Worm (Caenorhabditis elegans) whole organism, L4 larva: ENCODE data around the gene nhr-115.
"Not testable (repeated sequence)": the region's sequence is repeated elsewhere in the genome, so short reads cannot be mapped to it uniquely, and the experiment has no call there.

Experiments used
- F10B5.3 ChIP-seq: sonication (generic microtip); optimal IDR thresholded peaks from 2 replicates; lab custom pipeline; 2016; ENCODE audit warnings: mild to moderate bottlenecking, missing genetic modification characterization, missing compliant biosample characterization
- F49E8.2 ChIP-seq: sonication (generic microtip); optimal IDR thresholded peaks from 2 replicates; lab custom pipeline; 2016; ENCODE audit warnings: missing compliant biosample characterization, mild to moderate bottlenecking, missing genetic modification characterization, borderline replicate concordance
- T20F7.1 ChIP-seq: fragments of 200-800 bp; sonication (Bioruptor generic); optimal IDR thresholded peaks from 2 replicates; lab custom pipeline; 2018; ENCODE audit warnings: mild to moderate bottlenecking, missing genetic modification characterization, missing compliant biosample characterization
- Y48G9A.11 ChIP-seq: fragments of 200-800 bp; sonication (Bioruptor generic); IDR thresholded peaks from 2 replicates; pipeline ENCODE4 v1.3.6; 2022; ENCODE audit warnings: missing genetic modification reagents, missing genetic modification characterization, missing compliant biosample characterization
- ZK546.5 ChIP-seq, 2 experiments: sonication (generic microtip); optimal IDR thresholded peaks; 2 replicates each; lab custom pipeline; 2017; ENCODE audit warnings: missing biosample characterization in 2 of 2, missing genetic modification characterization in 2 of 2
- aha-1 ChIP-seq: fragments of 150-350 bp; peaks from one replicate; lab custom pipeline; 2014; ENCODE audit warnings: missing biosample characterization, missing genetic modification characterization
- ceh-32 ChIP-seq: sonication (generic microtip); optimal IDR thresholded peaks from 2 replicates; lab custom pipeline; 2016; ENCODE audit warnings: mild to moderate bottlenecking, missing genetic modification characterization, missing compliant biosample characterization; ENCODE audit not compliant: poor library complexity
- ces-1 ChIP-seq: fragments of 150-350 bp; sonication (generic microtip); optimal IDR thresholded peaks from 4 replicates; lab custom pipeline; 2014; ENCODE audit warnings: missing biosample characterization, missing genetic modification reagents, missing genetic modification characterization
- ctbp-1 ChIP-seq: fragments of 200-800 bp; sonication (Bioruptor generic); IDR thresholded peaks from 2 replicates; pipeline ENCODE4 v1.3.6; 2022; ENCODE audit warnings: missing genetic modification reagents, missing genetic modification characterization, missing compliant biosample characterization
- daf-12 ChIP-seq: fragments of 150-350 bp; optimal IDR thresholded peaks from 2 replicates; lab custom pipeline; 2014; ENCODE audit warnings: missing biosample characterization, missing genetic modification reagents, missing genetic modification characterization
- daf-16 ChIP-seq, 3 experiments: sonication (generic microtip); optimal IDR thresholded peaks; 2 replicates each; lab custom pipeline; 2016 to 2017; ENCODE audit warnings: missing genetic modification characterization in 3 of 3, missing genetic modification reagents in 3 of 3, mild to moderate bottlenecking in 2 of 3, missing compliant biosample characterization in 2 of 3, missing biosample characterization in 1 of 3, moderate library complexity in 1 of 3
- daf-8 ChIP-seq: fragments of 200-800 bp; sonication (Bioruptor generic); IDR thresholded peaks from 2 replicates; pipeline ENCODE4 v1.3.6; 2022; ENCODE audit warnings: missing genetic modification characterization, missing compliant biosample characterization
- dmd-6 ChIP-seq: fragments of 200-800 bp; sonication (Bioruptor generic); IDR thresholded peaks from 2 replicates; pipeline ENCODE4 v1.3.6; 2022; ENCODE audit warnings: missing genetic modification reagents, missing genetic modification characterization, missing compliant biosample characterization
- dve-1 ChIP-seq: sonication (generic microtip); optimal IDR thresholded peaks from 2 replicates; lab custom pipeline; 2017; ENCODE audit warnings: antibody characterized with exemption, mild to moderate bottlenecking, missing genetic modification characterization, missing compliant biosample characterization; ENCODE audit not compliant: insufficient read depth
- egl-27 ChIP-seq: sonication (generic microtip); optimal IDR thresholded peaks from 3 replicates; lab custom pipeline; 2017; ENCODE audit warnings: missing biosample characterization, missing genetic modification reagents, missing genetic modification characterization
- hlh-11 ChIP-seq: fragments of 200-800 bp; sonication (Bioruptor generic); optimal IDR thresholded peaks from 2 replicates; lab custom pipeline; 2018; ENCODE audit warnings: mild to moderate bottlenecking, missing genetic modification characterization, missing compliant biosample characterization
- hmg-1.1 ChIP-seq: fragments of 200-800 bp; sonication (Bioruptor generic); IDR thresholded peaks from 2 replicates; pipeline ENCODE4 v1.3.6; 2022; ENCODE audit warnings: missing genetic modification reagents, missing genetic modification characterization, missing compliant biosample characterization
- lin-1 ChIP-seq: fragments of 200-800 bp; sonication (Bioruptor generic); IDR thresholded peaks from 2 replicates; pipeline ENCODE4 v1.3.6; 2022; ENCODE audit warnings: missing genetic modification reagents, missing genetic modification characterization, missing compliant biosample characterization
- lin-13 ChIP-seq: fragments of 150-350 bp; optimal IDR thresholded peaks from 2 replicates; lab custom pipeline; 2014; ENCODE audit warnings: missing biosample characterization, missing genetic modification reagents, missing genetic modification characterization
- lin-29 ChIP-seq: fragments of 200-800 bp; sonication (Bioruptor generic); IDR thresholded peaks from 2 replicates; pipeline ENCODE4 v1.3.6; 2022; ENCODE audit warnings: missing genetic modification reagents, missing genetic modification characterization, missing compliant biosample characterization
- madf-9 ChIP-seq: fragments of 200-800 bp; sonication (Bioruptor generic); conservative IDR thresholded peaks from 2 replicates; pipeline ENCODE4 v1.3.6; 2022; ENCODE audit warnings: missing genetic modification reagents, missing genetic modification characterization, missing compliant biosample characterization
- mdl-1 ChIP-seq, 2 experiments: fragments of 150-350 bp in 1 of 2; sonication (generic microtip) in 1 of 2; optimal IDR thresholded peaks; 2 replicates each; lab custom pipeline; 2014 to 2017; ENCODE audit warnings: missing biosample characterization in 2 of 2, missing genetic modification characterization in 2 of 2
- mes-2 ChIP-seq: sonication (generic microtip); optimal IDR thresholded peaks from 2 replicates; lab custom pipeline; 2016; ENCODE audit warnings: missing genotype, mild to moderate bottlenecking, missing genetic modification characterization, missing compliant biosample characterization; ENCODE audit not compliant: poor library complexity, severe bottlenecking
- mxl-3 ChIP-seq: fragments of 200-800 bp; sonication (Bioruptor generic); optimal IDR thresholded peaks from 2 replicates; lab custom pipeline; 2018; ENCODE audit warnings: mild to moderate bottlenecking, missing genetic modification characterization, missing compliant biosample characterization
- nhr-11 ChIP-seq: fragments of 150-350 bp; optimal IDR thresholded peaks from 2 replicates; lab custom pipeline; 2014; ENCODE audit warnings: missing biosample characterization, missing genetic modification characterization
- nhr-111 ChIP-seq: fragments of 200-800 bp; sonication (Bioruptor generic); optimal IDR thresholded peaks from 2 replicates; lab custom pipeline; 2018; ENCODE audit warnings: mild to moderate bottlenecking, missing genetic modification characterization, missing compliant biosample characterization
- nhr-237 ChIP-seq: sonication (generic microtip); optimal IDR thresholded peaks from 2 replicates; lab custom pipeline; 2017; ENCODE audit warnings: missing biosample characterization, missing genetic modification characterization
- nhr-28 ChIP-seq: fragments of 150-350 bp; optimal IDR thresholded peaks from 2 replicates; lab custom pipeline; 2014; ENCODE audit warnings: missing biosample characterization, missing genetic modification characterization
- nhr-48 ChIP-seq: sonication (generic microtip); optimal IDR thresholded peaks from 2 replicates; lab custom pipeline; 2016; ENCODE audit warnings: mild to moderate bottlenecking, missing genetic modification characterization, missing compliant biosample characterization
- nhr-77 ChIP-seq: fragments of 150-350 bp; optimal IDR thresholded peaks from 2 replicates; lab custom pipeline; 2014; ENCODE audit warnings: missing biosample characterization, missing genetic modification characterization
- php-3 ChIP-seq: fragments of 200-800 bp; sonication (Bioruptor generic); IDR thresholded peaks from 2 replicates; pipeline ENCODE4 v1.3.6; 2022; ENCODE audit warnings: missing genetic modification reagents, missing genetic modification characterization, missing compliant biosample characterization
- pqm-1 ChIP-seq: sonication (generic microtip); optimal IDR thresholded peaks from 2 replicates; lab custom pipeline; 2017; ENCODE audit warnings: missing biosample characterization, missing genetic modification characterization
- skn-1 ChIP-seq: fragments of 150-350 bp; optimal IDR thresholded peaks from 2 replicates; lab custom pipeline; 2014; ENCODE audit warnings: missing biosample characterization, missing genetic modification characterization
- spr-1 ChIP-seq: sonication (generic microtip); optimal IDR thresholded peaks from 2 replicates; lab custom pipeline; 2016; ENCODE audit warnings: mild to moderate bottlenecking, missing genetic modification characterization, missing compliant biosample characterization
- tra-1 ChIP-seq: fragments of 200-800 bp; sonication (Bioruptor generic); IDR thresholded peaks from 2 replicates; pipeline ENCODE4 v1.3.6; 2022; ENCODE audit warnings: missing genetic modification reagents, missing genetic modification characterization, missing compliant biosample characterization
- unc-130 ChIP-seq: sonication (generic microtip); optimal IDR thresholded peaks from 2 replicates; lab custom pipeline; 2016; ENCODE audit warnings: missing genetic modification reagents, missing genetic modification characterization, missing compliant biosample characterization
- unc-62 ChIP-seq, 3 experiments: fragments of 150-350 bp in 1 of 3; sonication (generic microtip); optimal IDR thresholded peaks in 2 of 3; peaks in 1 of 3; 1 replicate in 1 of 3; 2 replicates in 2 of 3; lab custom pipeline; 2014 to 2017; ENCODE audit warnings: missing biosample characterization in 3 of 3, missing genetic modification characterization in 3 of 3, missing genetic modification reagents in 3 of 3, missing genotype in 1 of 3
- zfp-3 ChIP-seq: fragments of 200-800 bp; sonication (Bioruptor generic); conservative IDR thresholded peaks from 2 replicates; pipeline ENCODE4 v1.3.6; 2022; ENCODE audit warnings: missing genetic modification reagents, missing genetic modification characterization, missing compliant biosample characterization

Gene nhr-115

DNA sequence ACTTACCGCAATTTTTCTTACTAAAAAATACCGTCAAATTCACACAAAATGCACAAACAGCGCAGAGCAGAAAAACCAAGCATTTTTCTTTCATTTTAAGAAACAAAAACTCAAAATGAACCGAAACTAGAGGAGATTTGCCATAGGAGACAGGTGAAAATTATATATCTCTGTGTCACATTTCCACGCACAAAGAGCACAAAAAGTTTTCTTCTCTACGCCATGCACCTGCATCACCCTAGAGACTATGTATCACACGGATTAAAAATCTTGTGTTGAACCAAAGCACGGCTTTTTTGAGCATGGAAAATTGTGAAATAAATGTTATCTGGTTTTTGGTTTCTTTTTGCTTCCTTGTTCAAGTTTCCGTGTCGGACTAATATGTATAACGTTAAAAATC is 11.4 kb downstream of the nhr-115 start, which contains the start of gene irld-15:
Gene irld-15, minus strand, starts transcription at position 101 of the 400 bp plus-strand sequence.
- TF ChIP-seq lin-1 (GFP tag; lab: Robert Waterston, UW) = no peak
- TF ChIP-seq ces-1 (GFP tag; lab: Kevin White, UChicago) = no peak

DNA sequence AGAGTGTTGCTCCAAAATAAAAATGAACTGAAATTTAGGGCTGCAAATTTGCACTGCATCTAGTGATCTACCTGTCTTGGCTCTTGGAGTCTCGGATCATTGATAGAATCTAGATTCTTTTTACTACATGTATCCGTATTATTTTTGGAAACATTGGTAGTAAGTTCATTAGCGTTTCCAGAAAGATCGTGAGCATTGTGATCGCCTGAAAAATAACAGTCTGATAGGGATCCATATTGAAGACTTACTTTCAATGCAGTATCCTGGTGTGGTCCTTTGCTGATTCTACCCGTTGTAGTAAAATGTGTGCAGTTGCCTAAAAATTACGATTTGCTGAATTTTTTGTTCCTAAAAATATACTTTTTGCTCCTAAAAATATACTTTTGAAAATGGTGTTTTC is 14.0 kb downstream of the nhr-115 start:
- TF ChIP-seq lin-13 = no peak
- peak; percentile 83 for TF ChIP-seq aha-1
- TF ChIP-seq nhr-237 = no peak
- TF ChIP-seq, all 104 proteins: peak for 1

DNA sequence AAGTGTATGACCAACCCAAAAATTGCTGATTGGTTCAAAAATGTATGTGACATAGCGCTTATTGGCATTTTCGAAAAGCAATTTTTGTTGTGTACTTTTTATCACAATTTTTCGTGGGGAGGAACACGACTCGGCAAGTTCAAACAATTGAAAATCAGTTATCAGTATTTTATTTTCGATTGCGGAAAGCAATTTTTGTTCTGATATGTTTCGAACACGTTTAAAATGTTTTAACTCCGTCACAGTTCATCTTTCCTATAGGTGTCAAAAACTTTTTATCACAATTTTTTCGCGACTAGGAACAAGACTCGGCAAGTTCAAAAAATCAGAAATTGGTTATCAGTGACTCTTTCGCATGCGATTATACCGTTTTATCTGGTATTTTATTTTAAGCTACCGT is 15.9 kb downstream of the nhr-115 start:
- peak; percentile 73 for TF ChIP-seq lin-1 (GFP tag; lab: Robert Waterston, UW)
- peak; percentile 15 for TF ChIP-seq mxl-3 (GFP tag; lab: Kevin White, UChicago)
- TF ChIP-seq daf-16 (GFP tag; optimal IDR thresholded peaks at IDR 0.05; lab: Kevin White, UChicago) = no peak
- TF ChIP-seq daf-16 (tag; optimal IDR thresholded peaks at IDR 0.05; lab: Kevin White, UChicago) = peak; percentile 84
- 0 out of 2 replicates have a peak, but pooled peaks have one; percentile 20 for TF ChIP-seq php-3 (GFP tag; lab: Robert Waterston, UW)
- peak; percentile 79 for TF ChIP-seq hlh-11 (tag; lab: Kevin White, UChicago)
- TF ChIP-seq unc-62 (GFP tag; optimal IDR thresholded peaks at IDR 0.05 in 1 of 2; lab: Kevin White, UChicago) = peak in 1 of 2 experiments; percentile 22
- no peak for TF ChIP-seq unc-62 (tag; optimal IDR thresholded peaks at IDR 0.05; lab: Kevin White, UChicago)
- TF ChIP-seq nhr-28 (tag; lab: Kevin White, UChicago) = peak; percentile 81
- no peak for TF ChIP-seq T20F7.1 (GFP tag; lab: Kevin White, UChicago)
- TF ChIP-seq dmd-6 (GFP tag; lab: Robert Waterston, UW) = peak; percentile 99
- peak; percentile 94 for TF ChIP-seq pqm-1 (tag; lab: Kevin White, UChicago)
- TF ChIP-seq hmg-1.1 (GFP tag; lab: Robert Waterston, UW) = no peak
- peak; percentile 62 for TF ChIP-seq nhr-48 (tag; lab: Kevin White, UChicago)
- no peak for TF ChIP-seq mdl-1 (tag; optimal IDR thresholded peaks at IDR 0.05; lab: Kevin White, UChicago)
- no peak for TF ChIP-seq F49E8.2 (tag; lab: Kevin White, UChicago)
- TF ChIP-seq dve-1 (tag; lab: Kevin White, UChicago) = peak; percentile 86
- peak; percentile 87 for TF ChIP-seq tra-1
- peak; percentile 89 for TF ChIP-seq nhr-77 (tag; lab: Kevin White, UChicago)

DNA sequence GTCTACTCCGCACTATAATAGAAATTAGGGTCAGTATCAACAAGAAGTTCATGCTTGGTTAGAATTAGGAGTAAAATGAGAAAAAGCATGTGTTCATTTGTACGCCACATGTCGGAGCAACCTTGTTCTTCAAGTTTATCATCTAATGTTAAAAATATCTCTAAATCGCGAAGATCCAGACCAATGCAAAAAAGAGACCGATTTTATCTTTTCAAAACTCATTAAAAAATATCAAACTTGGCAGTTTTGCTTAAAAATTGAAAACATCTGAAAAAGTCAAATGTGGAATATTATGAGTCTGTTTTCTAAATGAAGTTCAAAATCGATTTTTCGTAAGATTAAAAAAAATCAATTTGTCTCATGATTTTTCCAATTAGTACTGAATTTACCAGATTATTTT is 28.7 kb downstream of the nhr-115 start, which contains the start of gene Y19D10B.6:
Gene Y19D10B.6, minus strand, starts transcription at position 101 of the 400 bp plus-strand sequence.
- TF ChIP-seq madf-9 (GFP tag; lab: Robert Waterston, UW); ctbp-1 (GFP tag; lab: Robert Waterston, UW); T20F7.1 (GFP tag; lab: Kevin White, UChicago): not testable (repeated sequence)
- TF ChIP-seq, all 104 proteins: peak for 0; not testable (repeated sequence) for 104

DNA sequence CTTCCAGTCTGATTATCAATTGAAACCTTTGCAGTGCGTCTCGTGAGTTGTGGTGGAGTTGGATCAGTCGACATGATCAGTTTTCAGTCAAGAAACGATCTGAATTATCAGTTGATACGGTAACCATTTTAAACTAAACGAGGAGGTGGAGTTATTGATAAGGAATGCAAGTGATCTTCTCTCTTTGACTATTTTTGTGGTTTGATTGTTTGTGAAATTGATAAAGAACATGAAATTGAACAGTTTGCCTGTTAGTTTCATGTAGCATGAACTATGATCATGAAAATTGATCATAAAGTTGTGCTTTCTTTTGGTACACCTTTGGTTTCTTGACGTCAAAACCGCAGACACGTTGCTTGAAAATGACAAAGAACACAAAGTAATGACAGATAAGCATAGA is 30.1 kb downstream of the nhr-115 start, which contains the start of gene pud-1.2:
Gene pud-1.2, minus strand, starts transcription at position 101 of the 400 bp plus-strand sequence.
- not testable (repeated sequence) for TF ChIP-seq mes-2 (tag; lab: Kevin White, UChicago); aha-1; F49E8.2 (tag; lab: Kevin White, UChicago)
- TF ChIP-seq, all 104 proteins: peak for 0; not testable (repeated sequence) for 104

DNA sequence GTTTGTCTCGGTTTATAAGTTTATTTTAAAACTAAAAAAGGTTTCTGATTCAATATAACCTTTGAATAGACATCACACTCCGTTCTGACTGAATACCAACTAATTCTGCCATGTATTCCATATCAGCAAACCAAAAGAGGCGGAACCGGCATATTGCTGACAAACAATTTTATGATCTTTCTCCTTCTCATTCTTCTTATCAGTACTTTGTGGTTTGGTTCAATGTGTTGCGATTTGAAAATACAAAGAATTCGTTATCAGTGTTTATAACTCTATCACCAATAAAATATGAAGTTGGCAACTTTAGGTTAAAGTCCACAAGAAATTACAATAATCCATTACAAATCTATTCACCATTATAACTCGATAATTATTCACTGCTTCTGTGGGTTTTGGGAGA is 31.9 kb downstream of the nhr-115 start:
- TF ChIP-seq nhr-28 (tag; lab: Kevin White, UChicago) = peak; percentile 85
- TF ChIP-seq Y48G9A.11 (GFP tag; lab: Robert Waterston, UW) = no peak
- TF ChIP-seq nhr-111 = no peak
- no peak for TF ChIP-seq unc-130 (GFP tag; lab: Kevin White, UChicago)
- TF ChIP-seq hlh-11 (tag; lab: Kevin White, UChicago) = peak; percentile 74
- no peak for TF ChIP-seq skn-1 (tag; lab: Kevin White, UChicago)
- no peak for TF ChIP-seq egl-27 (tag; lab: Kevin White, UChicago)
- TF ChIP-seq zfp-3 = no peak
- no peak for TF ChIP-seq ceh-32 (tag; lab: Kevin White, UChicago)
- no peak for TF ChIP-seq daf-12 (tag; lab: Kevin White, UChicago)
- TF ChIP-seq F10B5.3 = no peak
- no peak for TF ChIP-seq aha-1
- peak in 1 of 2 experiments; percentile 84 for TF ChIP-seq unc-62 (GFP tag; optimal IDR thresholded peaks at IDR 0.05 in 1 of 2; lab: Kevin White, UChicago)
- no peak for TF ChIP-seq unc-62 (tag; optimal IDR thresholded peaks at IDR 0.05; lab: Kevin White, UChicago)
- peak; percentile 88 for TF ChIP-seq dve-1 (tag; lab: Kevin White, UChicago)
- TF ChIP-seq nhr-11 (tag; lab: Kevin White, UChicago) = no peak
- TF ChIP-seq ZK546.5 (tag; optimal IDR thresholded peaks at IDR 0.05; lab: Kevin White, UChicago) = no peak
- no peak for TF ChIP-seq lin-29 (GFP tag; lab: Robert Waterston, UW)
- no peak for TF ChIP-seq daf-8 (GFP tag; lab: Robert Waterston, UW)
- TF ChIP-seq spr-1 = no peak
